Worm (Caenorhabditis elegans): Measurements from ENCODE around the gene unc-50.

- TF ChIP-seq him-1 (tag; optimal IDR thresholded peaks at IDR 0.05) (no peak), dao-5 (tag; optimal IDR thresholded peaks at IDR 0.05) (no peak), W03F9.2 (tag; optimal IDR thresholded peaks at IDR 0.05) (no peak)
These were observed 33.7 kb upstream of the unc-50 start, which contains the start of gene T07C4.3 for ce11 chrIII:10351595-10352207.
